Worm (Caenorhabditis elegans) whole organism, L3 larva: ENCODE data around the gene C46C2.3.
A peak's percentile ranks its signal among the peaks of the same experiment; 100 is the strongest.

ENCODE experiments used
- R02D3.7 ChIP-seq: fragments of 150-350 bp; optimal IDR thresholded peaks from 2 replicates; lab custom pipeline; 2014; ENCODE audit warnings: missing biosample characterization, missing genetic modification characterization
- aly-2 ChIP-seq: fragments of 150-350 bp; optimal IDR thresholded peaks from 2 replicates; lab custom pipeline; 2014; ENCODE audit warnings: missing biosample characterization, missing genetic modification characterization
- ama-1 ChIP-seq: fragments of 150-350 bp; optimal IDR thresholded peaks from 2 replicates; lab custom pipeline; 2018
- ceh-16 ChIP-seq: sonication (generic microtip); optimal IDR thresholded peaks from 2 replicates; lab custom pipeline; 2017; ENCODE audit warnings: missing biosample characterization, missing genetic modification characterization
- ceh-28 ChIP-seq: fragments of 150-350 bp; optimal IDR thresholded peaks from 2 replicates; lab custom pipeline; 2014; ENCODE audit warnings: missing biosample characterization, missing genetic modification reagents, missing genetic modification characterization
- ceh-82 ChIP-seq: fragments of 150-350 bp; optimal IDR thresholded peaks from 2 replicates; lab custom pipeline; 2014; ENCODE audit warnings: missing biosample characterization, missing genetic modification characterization
- daf-12 ChIP-seq: fragments of 150-350 bp; optimal IDR thresholded peaks from 2 replicates; lab custom pipeline; 2014; ENCODE audit warnings: missing biosample characterization, missing genetic modification reagents, missing genetic modification characterization
- egl-27 ChIP-seq: sonication (generic microtip); optimal IDR thresholded peaks from 4 replicates; lab custom pipeline; 2017; ENCODE audit warnings: missing biosample characterization, missing genetic modification reagents, missing genetic modification characterization
- elt-1 ChIP-seq: fragments of 150-350 bp; optimal IDR thresholded peaks from 2 replicates; lab custom pipeline; 2014; ENCODE audit warnings: missing biosample characterization, missing genetic modification characterization
- elt-3 ChIP-seq, 3 experiments: fragments of 150-350 bp in 1 of 3; sonication (generic microtip) in 2 of 3; optimal IDR thresholded peaks; 2 replicates in 2 of 3; 4 replicates in 1 of 3; lab custom pipeline; 2014 to 2017; ENCODE audit warnings: missing biosample characterization in 3 of 3, missing genetic modification characterization in 3 of 3
- eor-1 ChIP-seq, 2 experiments: fragments of 150-350 bp; optimal IDR thresholded peaks; 2 replicates each; lab custom pipeline; 2014 to 2018; ENCODE audit warnings: missing biosample characterization in 2 of 2, missing genetic modification characterization in 2 of 2
- fkh-10 ChIP-seq: sonication (generic microtip); optimal IDR thresholded peaks from 2 replicates; lab custom pipeline; 2017; ENCODE audit warnings: missing biosample characterization, missing genetic modification reagents, missing genetic modification characterization
- fkh-2 ChIP-seq: fragments of 150-350 bp; optimal IDR thresholded peaks from 2 replicates; lab custom pipeline; 2014; ENCODE audit warnings: missing biosample characterization, missing genetic modification reagents, missing genetic modification characterization
- fos-1 ChIP-seq: fragments of 150-350 bp; optimal IDR thresholded peaks from 2 replicates; lab custom pipeline; 2014; ENCODE audit warnings: missing biosample characterization, missing genetic modification characterization
- jun-1 ChIP-seq: fragments of 150-350 bp; optimal IDR thresholded peaks from 2 replicates; lab custom pipeline; 2014; ENCODE audit warnings: missing biosample characterization, missing genetic modification reagents, missing genetic modification characterization
- lin-15B ChIP-seq: fragments of 150-350 bp; optimal IDR thresholded peaks from 2 replicates; lab custom pipeline; 2014; ENCODE audit warnings: missing biosample characterization, missing genetic modification characterization
- lin-39 ChIP-seq: fragments of 150-350 bp; optimal IDR thresholded peaks from 2 replicates; lab custom pipeline; 2018; ENCODE audit warnings: missing biosample characterization, missing genetic modification reagents, missing genetic modification characterization
- lsy-12 ChIP-seq: sonication (generic microtip); optimal IDR thresholded peaks from 2 replicates; lab custom pipeline; 2016; ENCODE audit warnings: mild to moderate bottlenecking, missing genetic modification characterization, missing compliant biosample characterization
- mdl-1 ChIP-seq: fragments of 150-350 bp; optimal IDR thresholded peaks from 2 replicates; lab custom pipeline; 2014; ENCODE audit warnings: missing biosample characterization, missing genetic modification characterization
- nfya-1 ChIP-seq: sonication (generic microtip); optimal IDR thresholded peaks from 2 replicates; lab custom pipeline; 2017; ENCODE audit warnings: missing genetic modification characterization, mild to moderate bottlenecking, missing compliant biosample characterization, antibody characterized with exemption, moderate library complexity; ENCODE audit not compliant: insufficient read depth
- nhr-11 ChIP-seq: fragments of 150-350 bp; optimal IDR thresholded peaks from 2 replicates; lab custom pipeline; 2014; ENCODE audit warnings: missing biosample characterization, missing genetic modification characterization
- nhr-12 ChIP-seq: fragments of 150-350 bp; optimal IDR thresholded peaks from 2 replicates; lab custom pipeline; 2014; ENCODE audit warnings: missing biosample characterization, missing genetic modification characterization
- nhr-23 ChIP-seq: fragments of 150-350 bp; optimal IDR thresholded peaks from 2 replicates; lab custom pipeline; 2014; ENCODE audit warnings: missing biosample characterization, missing genetic modification reagents, missing genetic modification characterization
- nhr-237 ChIP-seq: fragments of 150-350 bp; optimal IDR thresholded peaks from 2 replicates; lab custom pipeline; 2014; ENCODE audit warnings: missing biosample characterization, missing genetic modification characterization
- nhr-25 ChIP-seq: sonication (generic microtip); optimal IDR thresholded peaks from 2 replicates; lab custom pipeline; 2017; ENCODE audit warnings: missing biosample characterization, missing genetic modification characterization
- nhr-28 ChIP-seq: fragments of 150-350 bp; optimal IDR thresholded peaks from 2 replicates; lab custom pipeline; 2014; ENCODE audit warnings: missing biosample characterization, missing genetic modification characterization
- nhr-43 ChIP-seq: sonication (generic microtip); optimal IDR thresholded peaks from 2 replicates; lab custom pipeline; 2016; ENCODE audit warnings: mild to moderate bottlenecking, missing genetic modification characterization, missing compliant biosample characterization; ENCODE audit not compliant: poor library complexity, severe bottlenecking
- nhr-67 ChIP-seq: fragments of 150-350 bp; optimal IDR thresholded peaks from 2 replicates; lab custom pipeline; 2014; ENCODE audit warnings: missing biosample characterization, missing genetic modification characterization
- nhr-76 ChIP-seq: fragments of 150-350 bp; sonication (generic microtip); optimal IDR thresholded peaks from 5 replicates; lab custom pipeline; 2014; ENCODE audit warnings: missing biosample characterization, missing genetic modification characterization
- nhr-77 ChIP-seq: fragments of 150-350 bp; optimal IDR thresholded peaks from 2 replicates; lab custom pipeline; 2014; ENCODE audit warnings: missing biosample characterization, missing genetic modification characterization
- sea-2 ChIP-seq: fragments of 150-350 bp; sonication (generic microtip); optimal IDR thresholded peaks from 4 replicates; lab custom pipeline; 2014; ENCODE audit warnings: missing biosample characterization, missing genetic modification reagents, missing genetic modification characterization
- snpc-4 ChIP-seq: fragments of 150-350 bp; optimal IDR thresholded peaks from 2 replicates; lab custom pipeline; 2014; ENCODE audit warnings: missing biosample characterization, missing genetic modification characterization
- tbx-2 ChIP-seq: sonication (generic microtip); optimal IDR thresholded peaks from 2 replicates; lab custom pipeline; 2016; ENCODE audit warnings: mild to moderate bottlenecking, missing genetic modification characterization, missing compliant biosample characterization
- unc-39 ChIP-seq: sonication (generic microtip); optimal IDR thresholded peaks from 4 replicates; lab custom pipeline; 2017; ENCODE audit warnings: missing biosample characterization, missing genetic modification characterization
- unc-62 ChIP-seq: fragments of 150-350 bp; sonication (generic microtip); optimal IDR thresholded peaks from 4 replicates; lab custom pipeline; 2014; ENCODE audit warnings: missing biosample characterization, missing genetic modification reagents, missing genetic modification characterization
- zag-1 ChIP-seq: fragments of 150-350 bp; optimal IDR thresholded peaks from 2 replicates; lab custom pipeline; 2014; ENCODE audit warnings: missing biosample characterization, missing genetic modification characterization
- ztf-11 ChIP-seq: fragments of 150-350 bp; optimal IDR thresholded peaks from 2 replicates; lab custom pipeline; 2014; ENCODE audit warnings: missing biosample characterization, missing genetic modification characterization

Gene C46C2.3

ce11 chrIV:9264513-9264912 is 39.6 kb downstream of the C46C2.3 start:
- TF ChIP-seq mdl-1 (no peak), nhr-237 (tag; lab: Kevin White, UChicago) (no peak), egl-27 (no peak)
- TF ChIP-seq, all 47 proteins: peak for 0

ce11 chrIV:9266464-9266863 is 41.5 kb downstream of the C46C2.3 start, which contains the start of gene Y11D7A.19:
Gene Y11D7A.19, minus strand, starts transcription at chrIV:9266564.
- TF ChIP-seq lin-39 (tag; lab: Kevin White, UChicago) = no peak
- no peak for TF ChIP-seq ceh-82 (tag; lab: Kevin White, UChicago)
- TF ChIP-seq fkh-2 (tag; lab: Kevin White, UChicago) = no peak
- no peak for TF ChIP-seq elt-3 (tag; optimal IDR thresholded peaks at IDR 0.05; lab: Kevin White, UChicago)
- no peak for TF ChIP-seq elt-1 (tag; lab: Kevin White, UChicago)
- TF ChIP-seq jun-1 (tag; lab: Kevin White, UChicago) = no peak
- no peak for TF ChIP-seq ceh-16 (tag; lab: Kevin White, UChicago)
- TF ChIP-seq aly-2 = no peak
- TF ChIP-seq nhr-12 (tag; lab: Kevin White, UChicago) = no peak
- TF ChIP-seq ama-1 = no peak
- TF ChIP-seq fos-1 = no peak
- TF ChIP-seq nhr-23 (tag; lab: Kevin White, UChicago) = no peak
- no peak for TF ChIP-seq sea-2 (GFP tag; lab: Kevin White, UChicago)
- TF ChIP-seq nhr-67 (tag; lab: Kevin White, UChicago) = no peak
- no peak for TF ChIP-seq nhr-11 (tag; lab: Kevin White, UChicago)
- TF ChIP-seq unc-62 (GFP tag; lab: Kevin White, UChicago) = no peak
- TF ChIP-seq, all 47 proteins: peak for 0

- peak; percentile 5 for TF ChIP-seq nhr-25 (tag; lab: Kevin White, UChicago)
- no peak for TF ChIP-seq snpc-4 (tag; lab: Kevin White, UChicago)
Observed at ce11 chrIV:9267581-9267980, 42.7 kb downstream of the C46C2.3 start.

- TF ChIP-seq snpc-4 (tag; lab: Kevin White, UChicago) = no peak
- TF ChIP-seq nhr-67 (tag; lab: Kevin White, UChicago) = no peak
- TF ChIP-seq nfya-1 = no peak
- no peak for TF ChIP-seq ceh-16 (tag; lab: Kevin White, UChicago)
- TF ChIP-seq R02D3.7 = no peak
- TF ChIP-seq elt-3 (tag; optimal IDR thresholded peaks at IDR 0.05; lab: Kevin White, UChicago) = no peak
- TF ChIP-seq fos-1 = no peak
- no peak for TF ChIP-seq jun-1 (tag; lab: Kevin White, UChicago)
- TF ChIP-seq ceh-82 (tag; lab: Kevin White, UChicago) = no peak
- no peak for TF ChIP-seq nhr-23 (tag; lab: Kevin White, UChicago)
- no peak for TF ChIP-seq ztf-11 (tag; lab: Kevin White, UChicago)
- no peak for TF ChIP-seq ceh-28 (tag; lab: Kevin White, UChicago)
- TF ChIP-seq nhr-237 (tag; lab: Kevin White, UChicago) = no peak
- no peak for TF ChIP-seq elt-1 (tag; lab: Kevin White, UChicago)
- no peak for TF ChIP-seq lin-15B (tag; lab: Kevin White, UChicago)
- TF ChIP-seq nhr-43 (tag; lab: Kevin White, UChicago) = no peak
- no peak for TF ChIP-seq fkh-10 (GFP tag; lab: Kevin White, UChicago)
- TF ChIP-seq fkh-2 (tag; lab: Kevin White, UChicago) = no peak
Observed at ce11 chrIV:9268916-9269315, 44.0 kb downstream of the C46C2.3 start.

ce11 chrIV:9269796-9270195 is 44.9 kb downstream of the C46C2.3 start, which contains the start of gene flh-3:
Gene flh-3, plus strand, starts transcription at chrIV:9270096.
- TF ChIP-seq jun-1 (tag; lab: Kevin White, UChicago) (no peak), nhr-25 (tag; lab: Kevin White, UChicago) (no peak), unc-39 (no peak), nhr-76 (tag; lab: Kevin White, UChicago) (no peak), tbx-2 (tag; lab: Kevin White, UChicago) (no peak), fos-1 (no peak), nhr-28 (no peak), daf-12 (no peak), zag-1 (tag; lab: Kevin White, UChicago) (no peak), ztf-11 (tag; lab: Kevin White, UChicago) (no peak), elt-1 (tag; lab: Kevin White, UChicago) (no peak), nhr-43 (tag; lab: Kevin White, UChicago) (no peak), lsy-12 (tag; lab: Kevin White, UChicago) (no peak), elt-3 (tag; optimal IDR thresholded peaks at IDR 0.05; lab: Kevin White, UChicago) (no peak), ceh-28 (tag; lab: Kevin White, UChicago) (no peak), eor-1 (tag; optimal IDR thresholded peaks at IDR 0.05; lab: Kevin White, UChicago) (no peak), ceh-82 (tag; lab: Kevin White, UChicago) (no peak), snpc-4 (tag; lab: Kevin White, UChicago) (no peak), nhr-77 (tag; lab: Kevin White, UChicago) (no peak)
